Fruit fly (Drosophila melanogaster) whole organism, embryonic: Measurements from ENCODE around the gene CG7182.

Experiments
- BEAF-32 ChIP-seq: fragments of 200-800 bp; sonication (Bioruptor generic); optimal IDR thresholded peaks from 3 replicates; lab custom pipeline; 2017; ENCODE audit warnings: missing biosample characterization, missing genetic modification characterization, mild to moderate bottlenecking, moderate library complexity, missing genetic modification reagents
- CG10267 ChIP-seq: fragments of 200-800 bp; sonication (Bioruptor generic); optimal IDR thresholded peaks from 2 replicates; lab custom pipeline; 2018; ENCODE audit warnings: missing biosample characterization, mild to moderate bottlenecking, missing genetic modification characterization, moderate library complexity
- CG12104 ChIP-seq: fragments of 200-800 bp; sonication (Bioruptor generic); optimal IDR thresholded peaks from 3 replicates; lab custom pipeline; 2016; ENCODE audit warnings: missing biosample characterization, missing genetic modification characterization
- CG13287 ChIP-seq: fragments of 200-800 bp; sonication (Bioruptor generic); IDR thresholded peaks from 2 replicates; pipeline ENCODE4 v1.3.6; 2022; ENCODE audit warnings: missing biosample characterization, missing genetic modification characterization; ENCODE audit not compliant: partially characterized antibody
- CG15514 ChIP-seq: fragments of 200-800 bp; sonication (Bioruptor generic); optimal IDR thresholded peaks from 3 replicates; lab custom pipeline; 2017; ENCODE audit warnings: missing biosample characterization, missing genetic modification characterization, mild to moderate bottlenecking, moderate library complexity, missing genetic modification reagents
- CG2116 ChIP-seq: fragments of 200-800 bp; sonication (Bioruptor generic); optimal IDR thresholded peaks from 3 replicates; lab custom pipeline; 2018; ENCODE audit warnings: missing biosample characterization, mild to moderate bottlenecking, missing genetic modification characterization
- CG2120 ChIP-seq: fragments of 200-800 bp; sonication (Bioruptor generic); optimal IDR thresholded peaks from 3 replicates; lab custom pipeline; 2016; ENCODE audit warnings: missing biosample characterization, missing genetic modification characterization
- CG2199 ChIP-seq: fragments of 200-800 bp; sonication (Bioruptor generic); IDR thresholded peaks from 3 replicates; pipeline ENCODE4 v1.3.6; 2022; ENCODE audit warnings: missing biosample characterization, missing genetic modification characterization
- CG3065 ChIP-seq: fragments of 200-800 bp; sonication (Bioruptor generic); optimal IDR thresholded peaks from 2 replicates; lab custom pipeline; 2016; ENCODE audit warnings: missing biosample characterization, missing genetic modification characterization
- CG34224 ChIP-seq: fragments of 200-800 bp; sonication (Bioruptor generic); IDR thresholded peaks from 3 replicates; pipeline ENCODE4 v1.3.6; 2022; ENCODE audit warnings: missing biosample characterization, missing genetic modification characterization; ENCODE audit not compliant: partially characterized antibody
- CG4360 ChIP-seq: fragments of 200-800 bp; sonication (Bioruptor generic); IDR thresholded peaks from 2 replicates; pipeline ENCODE4 v1.3.6; 2022; ENCODE audit warnings: missing biosample characterization, missing genetic modification characterization
- CG4617 ChIP-seq: fragments of 200-800 bp; sonication (Bioruptor generic); optimal IDR thresholded peaks from 3 replicates; lab custom pipeline; 2016; ENCODE audit warnings: missing biosample characterization, missing genetic modification characterization, borderline replicate concordance
- CG6175 ChIP-seq: fragments of 200-800 bp; sonication (Bioruptor generic); IDR thresholded peaks from 3 replicates; pipeline ENCODE4 v1.3.6; 2022; ENCODE audit warnings: missing biosample characterization, missing genetic modification characterization
- CG8924 ChIP-seq: fragments of 200-800 bp; optimal IDR thresholded peaks from 3 replicates; lab custom pipeline; 2019; ENCODE audit warnings: missing biosample characterization, mild to moderate bottlenecking, missing genetic modification characterization, moderate library complexity
- CG8944 ChIP-seq: fragments of 200-800 bp; sonication (Bioruptor generic); optimal IDR thresholded peaks from 3 replicates; lab custom pipeline; 2016; ENCODE audit warnings: missing biosample characterization, missing genetic modification characterization
- CG9437 ChIP-seq: fragments of 200-800 bp; sonication (Bioruptor generic); optimal IDR thresholded peaks from 2 replicates; lab custom pipeline; 2018; ENCODE audit warnings: missing biosample characterization, mild to moderate bottlenecking, missing genetic modification characterization
- CG9797 ChIP-seq: fragments of 200-800 bp; sonication (Bioruptor generic); optimal IDR thresholded peaks from 3 replicates; lab custom pipeline; 2018; ENCODE audit warnings: missing biosample characterization, mild to moderate bottlenecking, missing genetic modification characterization
- CTCF ChIP-seq: fragments of 200-800 bp; sonication (Bioruptor generic); optimal IDR thresholded peaks from 2 replicates; lab custom pipeline; 2017; ENCODE audit warnings: missing biosample characterization, mild to moderate bottlenecking, missing genetic modification characterization, moderate library complexity
- CrebB ChIP-seq: fragments of 200-800 bp; sonication (Bioruptor generic); optimal IDR thresholded peaks from 3 replicates; lab custom pipeline; 2018; ENCODE audit warnings: missing biosample characterization, mild to moderate bottlenecking, missing genetic modification characterization
- Dll ChIP-seq: fragments of 200-800 bp; sonication (Bioruptor generic); IDR thresholded peaks from 4 replicates; pipeline ENCODE4 v1.3.6; 2022; ENCODE audit warnings: missing biosample characterization, missing genetic modification characterization; ENCODE audit not compliant: partially characterized antibody
- Dp ChIP-seq: fragments of 200-800 bp; sonication (Bioruptor generic); optimal IDR thresholded peaks from 2 replicates; lab custom pipeline; 2018; ENCODE audit warnings: missing biosample characterization, mild to moderate bottlenecking, missing genetic modification characterization, moderate library complexity
- E2f2 ChIP-seq: fragments of 200-800 bp; sonication (Bioruptor generic); IDR thresholded peaks from 2 replicates; pipeline ENCODE4 v1.3.6; 2022; ENCODE audit warnings: missing biosample characterization, missing genetic modification characterization
- MBD-R2 ChIP-seq: fragments of 200-800 bp; sonication (Bioruptor generic); IDR thresholded peaks from 2 replicates; pipeline ENCODE4 v1.3.6; 2022; ENCODE audit warnings: missing biosample characterization, missing genetic modification characterization
- MESR4 ChIP-seq: fragments of 200-800 bp; sonication (Bioruptor generic); optimal IDR thresholded peaks from 2 replicates; lab custom pipeline; 2018; ENCODE audit warnings: missing biosample characterization, mild to moderate bottlenecking, missing genetic modification characterization, moderate library complexity
- Med ChIP-seq: fragments of 200-800 bp; sonication (Bioruptor generic); peaks from one replicate; lab custom pipeline; 2016; ENCODE audit warnings: missing biosample characterization, missing genetic modification characterization, mild to moderate bottlenecking, inconsistent platforms, moderate library complexity
- Rx ChIP-seq: fragments of 200-800 bp; sonication (Bioruptor generic); IDR thresholded peaks from 2 replicates; pipeline ENCODE4 v1.3.6; 2022; ENCODE audit warnings: missing biosample characterization, missing genetic modification characterization
- Scr ChIP-seq: fragments of 200-800 bp; sonication (Bioruptor generic); IDR thresholded peaks from 2 replicates; pipeline ENCODE4 v1.3.6; 2022; ENCODE audit warnings: missing biosample characterization, missing genetic modification characterization; ENCODE audit not compliant: partially characterized antibody
- Sry-β ChIP-seq: fragments of 200-800 bp; sonication (Bioruptor generic); optimal IDR thresholded peaks from 2 replicates; lab custom pipeline; 2018; ENCODE audit warnings: missing biosample characterization, mild to moderate bottlenecking, missing genetic modification characterization, moderate library complexity
- Sry-δ ChIP-seq: fragments of 200-800 bp; sonication (Bioruptor generic); optimal IDR thresholded peaks from 2 replicates; lab custom pipeline; 2016; ENCODE audit warnings: missing biosample characterization, missing genetic modification characterization
- ase ChIP-seq: fragments of 200-800 bp; sonication (Bioruptor generic); IDR thresholded peaks from 3 replicates; pipeline ENCODE4 v1.3.6; 2022; ENCODE audit warnings: missing biosample characterization, missing genetic modification characterization
- bbx ChIP-seq: fragments of 200-800 bp; sonication (Bioruptor generic); IDR thresholded peaks from 2 replicates; pipeline ENCODE4 v1.3.6; 2022; ENCODE audit warnings: missing biosample characterization, missing genetic modification characterization; ENCODE audit not compliant: partially characterized antibody
- esg ChIP-seq: fragments of 200-800 bp; sonication (Bioruptor generic); conservative IDR thresholded peaks from 2 replicates; pipeline ENCODE4 v1.3.6; 2022; ENCODE audit warnings: missing biosample characterization, missing genetic modification characterization
- gfzf ChIP-seq: fragments of 200-800 bp; sonication (Bioruptor generic); optimal IDR thresholded peaks from 2 replicates; lab custom pipeline; 2016; ENCODE audit warnings: missing biosample characterization, mild to moderate bottlenecking, missing genetic modification characterization, moderate library complexity
- ind ChIP-seq: fragments of 200-800 bp; sonication (Bioruptor generic); optimal IDR thresholded peaks from 3 replicates; lab custom pipeline; 2016; ENCODE audit warnings: missing biosample characterization, missing genetic modification characterization
- ken ChIP-seq: fragments of 200-800 bp; sonication (Bioruptor generic); IDR thresholded peaks from 3 replicates; pipeline ENCODE4 v1.3.6; 2022; ENCODE audit warnings: missing biosample characterization, missing genetic modification characterization
- lbe ChIP-seq: fragments of 200-800 bp; sonication (Bioruptor generic); optimal IDR thresholded peaks from 2 replicates; lab custom pipeline; 2016; ENCODE audit warnings: missing biosample characterization, mild to moderate bottlenecking, missing genetic modification characterization
- nom ChIP-seq: fragments of 200-800 bp; sonication (Bioruptor generic); optimal IDR thresholded peaks from 2 replicates; lab custom pipeline; 2017; ENCODE audit warnings: missing biosample characterization, missing genetic modification characterization, mild to moderate bottlenecking, moderate library complexity, missing genetic modification reagents
- pan ChIP-seq, 4 experiments: fragments of >200 bp in 3 of 4; fragments of 200-800 bp in 1 of 4; sonication (Bioruptor generic) in 1 of 4; optimal IDR thresholded peaks in 3 of 4; IDR thresholded peaks in 1 of 4; 2 replicates each; pipeline versions ENCODE4 v1.3.6 to Lab custom; 2017 to 2022; ENCODE audit warnings: missing biosample characterization in 2 of 4, missing genetic modification characterization in 2 of 4, mixed read lengths in 1 of 4
- pfk ChIP-seq: fragments of 200-800 bp; sonication (Bioruptor generic); optimal IDR thresholded peaks from 2 replicates; lab custom pipeline; 2018; ENCODE audit warnings: missing biosample characterization, mild to moderate bottlenecking, missing genetic modification characterization, moderate library complexity
- pzg ChIP-seq: fragments of 200-800 bp; sonication (Bioruptor generic); optimal IDR thresholded peaks from 3 replicates; lab custom pipeline; 2018; ENCODE audit warnings: missing biosample characterization, mild to moderate bottlenecking, missing genetic modification characterization, moderate library complexity
- row ChIP-seq: fragments of 200-800 bp; sonication (Bioruptor generic); IDR thresholded peaks from 3 replicates; pipeline ENCODE4 v1.3.6; 2022; ENCODE audit warnings: missing biosample characterization, missing genetic modification characterization
- run ChIP-seq: fragments of 200-800 bp; sonication (Bioruptor generic); optimal IDR thresholded peaks from 3 replicates; lab custom pipeline; 2018; ENCODE audit warnings: missing biosample characterization, mild to moderate bottlenecking, missing genetic modification characterization
- sisA ChIP-seq: fragments of 200-800 bp; sonication (Bioruptor generic); IDR thresholded peaks from 2 replicates; pipeline ENCODE4 v1.3.6; 2022; ENCODE audit warnings: missing biosample characterization, missing genetic modification characterization
- slbo ChIP-seq: fragments of 200-800 bp; sonication (Bioruptor generic); IDR thresholded peaks from 2 replicates; pipeline ENCODE4 v1.3.6; 2022; ENCODE audit warnings: missing biosample characterization, missing genetic modification characterization
- sr ChIP-seq: fragments of 200-800 bp; sonication (Bioruptor generic); IDR thresholded peaks from 3 replicates; pipeline ENCODE4 v1.3.6; 2022; ENCODE audit warnings: missing biosample characterization, missing genetic modification characterization
- stwl ChIP-seq: fragments of 200-800 bp; sonication (Bioruptor generic); optimal IDR thresholded peaks from 3 replicates; lab custom pipeline; 2018; ENCODE audit warnings: missing biosample characterization, mild to moderate bottlenecking, missing genetic modification characterization, moderate library complexity
- zfh2 ChIP-seq: fragments of 200-800 bp; sonication (Bioruptor generic); optimal IDR thresholded peaks from 2 replicates; lab custom pipeline; 2016; ENCODE audit warnings: missing biosample characterization, missing genetic modification characterization

The CG7182 gene

DNA sequence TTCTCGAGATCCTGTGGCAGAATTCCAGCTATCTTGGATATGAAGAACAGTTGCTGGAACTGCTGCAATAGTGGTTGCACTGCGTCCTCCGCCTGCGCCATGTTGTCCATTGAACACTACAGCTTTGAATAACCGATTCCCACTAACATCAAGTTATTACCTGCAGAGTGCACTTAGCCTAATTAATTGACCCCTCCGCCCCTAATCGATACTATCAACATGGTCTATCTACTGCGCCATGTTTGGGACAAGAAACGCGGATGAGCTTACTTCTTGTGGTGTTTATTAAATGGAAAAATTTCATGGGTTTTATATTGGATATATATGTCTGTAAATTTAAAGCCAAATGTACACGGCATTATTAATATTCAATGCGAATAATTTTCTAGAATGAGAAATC is 39.3 kb downstream of the CG7182 start, which contains the start of gene Gr66a (continued):
- TF ChIP-seq esg (GFP tag; lab: Robert Waterston, UW) = no peak
- no peak for TF ChIP-seq sr (GFP tag; lab: Robert Waterston, UW)

dm6 chr3L:8303912-8304311 is 42.3 kb downstream of the CG7182 start, which contains the start of the genes CG7194 and Sbp2:
CG7194 (minus strand) TSS chr3L:8304059.
Sbp2 (plus strand) TSS chr3L:8304157.
- peak; percentile 16 for TF ChIP-seq gfzf (GFP tag; lab: Kevin White, UChicago)
- peak; percentile 17 for TF ChIP-seq CG2116 (GFP tag; lab: Kevin White, UChicago)
- no peak for TF ChIP-seq run (tag; lab: Kevin White, UChicago)
- TF ChIP-seq BEAF-32 (GFP tag; lab: Kevin White, UChicago) = peak; percentile 32
- peak; percentile 7; the same call in 1 of the 2 replicates for TF ChIP-seq bbx
- peak; percentile 23 for TF ChIP-seq zfh2 (GFP tag; lab: Kevin White, UChicago)
- 0 out of 3 replicates have a peak, but pooled peaks have one; percentile 29 for TF ChIP-seq CG34224 (GFP tag; lab: Robert Waterston, UW)
- peak; percentile 37; the same call in 1 of the 4 replicates for TF ChIP-seq Dll (GFP tag; lab: Robert Waterston, UW)
- TF ChIP-seq ken = no peak
- TF ChIP-seq CG13287 = 0 out of 2 replicates have a peak, but pooled peaks have one; percentile 17
- peak; percentile 44 for TF ChIP-seq Sry-β (GFP tag; lab: Kevin White, UChicago)
- TF ChIP-seq CG8944 (GFP tag; lab: Kevin White, UChicago) = no peak
- TF ChIP-seq CG3065 (GFP tag; lab: Kevin White, UChicago) = no peak
- TF ChIP-seq CG2120 (GFP tag; lab: Kevin White, UChicago) = peak; percentile 18
- no peak for TF ChIP-seq CG9797
- TF ChIP-seq CrebB (tag; lab: Kevin White, UChicago) = no peak
- TF ChIP-seq CTCF = peak; percentile 47
- TF ChIP-seq Scr = peak; percentile 10; the same call in 1 of the 2 replicates
- TF ChIP-seq CG4617 = peak; percentile 20
- TF ChIP-seq CG2199 = peak; percentile 28; the same call in 1 of the 3 replicates
- no peak for TF ChIP-seq pan (optimal IDR thresholded peaks at IDR 0.05; lab: Kevin White, UChicago)
- TF ChIP-seq pan (GFP tag; optimal IDR thresholded peaks at IDR 0.05 in 1 of 2, IDR thresholded peaks at IDR 0.05 in 1 of 2) = peak in 1 of 2 experiments; percentile 15
- TF ChIP-seq Rx = no peak
- peak; percentile 74 for TF ChIP-seq CG10267 (tag; lab: Kevin White, UChicago)
- peak; percentile 23; the same call in 1 of the 3 replicates for TF ChIP-seq row (GFP tag; lab: Robert Waterston, UW)
- peak; percentile 39 for TF ChIP-seq CG4360 (GFP tag; lab: Robert Waterston, UW)
- peak; percentile 28 for TF ChIP-seq pzg (GFP tag; lab: Kevin White, UChicago)
- TF ChIP-seq lbe = no peak
- peak; percentile 35 for TF ChIP-seq stwl (tag; lab: Kevin White, UChicago)
- peak; percentile 47 for TF ChIP-seq MESR4 (GFP tag; lab: Kevin White, UChicago)
- no peak for TF ChIP-seq CG15514 (GFP tag; lab: Kevin White, UChicago)
- no peak for TF ChIP-seq ind (GFP tag; lab: Kevin White, UChicago)
- no peak for TF ChIP-seq CG8924 (tag; lab: Kevin White, UChicago)
- TF ChIP-seq Dp (GFP tag; lab: Kevin White, UChicago) = peak; percentile 53
- peak; percentile 38 for TF ChIP-seq Med (GFP tag; lab: Kevin White, UChicago)
- peak; percentile 49 for TF ChIP-seq MBD-R2 (GFP tag; lab: Robert Waterston, UW)
- no peak for TF ChIP-seq CG6175 (GFP tag; lab: Robert Waterston, UW)
- TF ChIP-seq CG12104 (GFP tag; lab: Kevin White, UChicago) = no peak
- peak; percentile 1 for TF ChIP-seq nom (GFP tag; lab: Kevin White, UChicago)
- peak; percentile 65 for TF ChIP-seq CG9437
- TF ChIP-seq pfk = no peak
- 0 out of 2 replicates have a peak, but pooled peaks have one; percentile 12 for TF ChIP-seq slbo (GFP tag; lab: Robert Waterston, UW)
- peak; percentile 69 for TF ChIP-seq E2f2 (GFP tag; lab: Robert Waterston, UW)
- TF ChIP-seq Sry-δ (GFP tag; lab: Kevin White, UChicago) = peak; percentile 64
- no peak for TF ChIP-seq ase (GFP tag; lab: Robert Waterston, UW)
- TF ChIP-seq sisA (GFP tag; lab: Robert Waterston, UW) = no peak
